Worm (Caenorhabditis elegans): ENCODE measurements around the gene M02B7.7.
A peak's percentile ranks its signal among the peaks of the same experiment; 100 is the strongest.

DNA sequence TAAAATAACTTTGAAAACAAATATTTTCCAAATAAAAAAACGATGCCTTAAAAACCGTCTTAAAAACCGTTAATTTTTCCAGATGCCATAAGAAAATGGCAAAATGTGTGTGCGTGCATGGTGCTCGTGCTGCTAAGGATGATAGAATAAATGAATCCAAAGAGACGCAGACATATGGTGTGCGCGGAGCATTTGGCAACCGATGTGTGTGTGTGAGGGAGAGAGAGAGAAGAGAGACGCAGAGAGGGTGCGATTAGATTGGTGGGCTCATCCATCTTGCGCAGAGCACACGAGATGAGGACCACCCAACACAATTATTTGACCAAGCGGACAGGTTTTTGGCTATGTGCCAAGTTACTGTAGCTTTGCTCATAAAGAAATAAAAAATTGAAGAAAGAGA lies 17.7 kb upstream of the M02B7.7 start:
- TF ChIP-seq elt-3 (tag; optimal IDR thresholded peaks at IDR 0.05) = no peak
- TF ChIP-seq fos-1 (tag; optimal IDR thresholded peaks at IDR 0.05) = no peak
- peak; percentile 9 for TF ChIP-seq xbp-1 (tag; optimal IDR thresholded peaks at IDR 0.05)

All from whole organism, L1 larva.